Fruit fly (Drosophila melanogaster) whole organism, prepupa: ENCODE measurements around the gene Cdk12.

Experiments
- Blimp-1 ChIP-seq: fragments of 200-800 bp; sonication (Bioruptor generic); optimal IDR thresholded peaks from 3 replicates; lab custom pipeline; 2017; ENCODE audit warnings: missing biosample characterization, missing genetic modification characterization, mild to moderate bottlenecking, moderate library complexity, missing genetic modification reagents
- CG10631 ChIP-seq: fragments of 200-800 bp; sonication (Bioruptor generic); optimal IDR thresholded peaks from 2 replicates; lab custom pipeline; 2016; ENCODE audit warnings: missing biosample characterization, missing genetic modification characterization
- CG10669 ChIP-seq: fragments of 200-800 bp; sonication (Bioruptor generic); optimal IDR thresholded peaks from 3 replicates; lab custom pipeline; 2018; ENCODE audit warnings: missing biosample characterization, mild to moderate bottlenecking, missing genetic modification characterization, moderate library complexity
- CG11294 ChIP-seq: fragments of 200-800 bp; sonication (Bioruptor generic); IDR thresholded peaks from 2 replicates; pipeline ENCODE4 v1.3.6; 2022; ENCODE audit warnings: missing biosample characterization, missing genetic modification characterization
- CG11762 ChIP-seq: fragments of 200-800 bp; sonication (Bioruptor generic); optimal IDR thresholded peaks from 3 replicates; lab custom pipeline; 2016; ENCODE audit warnings: missing biosample characterization, missing genetic modification characterization; ENCODE audit not compliant: insufficient read depth
- CG11902 ChIP-seq: fragments of 200-800 bp; sonication (Bioruptor generic); optimal IDR thresholded peaks from 3 replicates; lab custom pipeline; 2016; ENCODE audit warnings: missing biosample characterization, missing genetic modification characterization
- CG15336 ChIP-seq: fragments of 200-800 bp; sonication (Bioruptor generic); IDR thresholded peaks from 2 replicates; pipeline ENCODE4 v1.3.6; 2022; ENCODE audit warnings: missing biosample characterization, missing genetic modification characterization
- CG1621 ChIP-seq: fragments of 200-800 bp; sonication (Bioruptor generic); optimal IDR thresholded peaks from 3 replicates; lab custom pipeline; 2018; ENCODE audit warnings: missing biosample characterization, mild to moderate bottlenecking, missing genetic modification characterization
- CG16779 ChIP-seq: fragments of 200-800 bp; sonication (Bioruptor generic); optimal IDR thresholded peaks from 3 replicates; lab custom pipeline; 2017; ENCODE audit warnings: missing biosample characterization, mild to moderate bottlenecking, missing genetic modification characterization
- CG3032 ChIP-seq: fragments of 200-800 bp; optimal IDR thresholded peaks from 2 replicates; lab custom pipeline; 2019; ENCODE audit warnings: missing biosample characterization, mild to moderate bottlenecking, missing genetic modification characterization, moderate library complexity
- CG31627 ChIP-seq: fragments of 200-800 bp; sonication (Bioruptor generic); optimal IDR thresholded peaks from 3 replicates; lab custom pipeline; 2016; ENCODE audit warnings: missing biosample characterization, missing genetic modification characterization
- CG32006 ChIP-seq: fragments of 200-800 bp; sonication (Bioruptor generic); optimal IDR thresholded peaks from 3 replicates; lab custom pipeline; 2017; ENCODE audit warnings: missing biosample characterization, mild to moderate bottlenecking, missing genetic modification characterization
- CG34406 ChIP-seq: fragments of 200-800 bp; sonication (Bioruptor generic); optimal IDR thresholded peaks from 3 replicates; lab custom pipeline; 2016; ENCODE audit warnings: missing biosample characterization, missing genetic modification characterization
- CG3919 ChIP-seq: fragments of 200-800 bp; sonication (Bioruptor generic); optimal IDR thresholded peaks from 3 replicates; lab custom pipeline; 2016; ENCODE audit warnings: missing biosample characterization, missing genetic modification characterization
- CG4318 ChIP-seq: fragments of 200-800 bp; sonication (Bioruptor generic); optimal IDR thresholded peaks from 3 replicates; lab custom pipeline; 2017; ENCODE audit warnings: missing biosample characterization, mild to moderate bottlenecking, missing genetic modification characterization
- CG6163 ChIP-seq: fragments of 200-800 bp; sonication (Bioruptor generic); IDR thresholded peaks from 3 replicates; pipeline ENCODE4 v1.3.6; 2022; ENCODE audit warnings: missing biosample characterization, missing genetic modification characterization
- CG6792 ChIP-seq: fragments of 200-800 bp; sonication (Bioruptor generic); optimal IDR thresholded peaks from 3 replicates; lab custom pipeline; 2016; ENCODE audit warnings: missing biosample characterization, missing genetic modification characterization
- CG6808 ChIP-seq: fragments of 200-800 bp; sonication (Bioruptor generic); optimal IDR thresholded peaks from 3 replicates; lab custom pipeline; 2017; ENCODE audit warnings: missing biosample characterization, missing genetic modification characterization, mild to moderate bottlenecking, moderate library complexity, missing genetic modification reagents
- CG7368 ChIP-seq: fragments of 200-800 bp; sonication (Bioruptor generic); optimal IDR thresholded peaks from 3 replicates; lab custom pipeline; 2016; ENCODE audit warnings: missing biosample characterization, missing genetic modification characterization
- CG8119 ChIP-seq: fragments of 200-800 bp; sonication (Bioruptor generic); IDR thresholded peaks from 3 replicates; pipeline ENCODE4 v1.3.6; 2022; ENCODE audit warnings: missing biosample characterization, missing genetic modification characterization
- CG8319 ChIP-seq: fragments of 200-800 bp; sonication (Bioruptor generic); optimal IDR thresholded peaks from 3 replicates; lab custom pipeline; 2016; ENCODE audit warnings: missing biosample characterization, missing genetic modification characterization
- CG8632 ChIP-seq: fragments of 200-800 bp; sonication (Bioruptor generic); optimal IDR thresholded peaks from 3 replicates; lab custom pipeline; 2016; ENCODE audit warnings: missing biosample characterization, missing genetic modification characterization
- CG9139 ChIP-seq: fragments of 200-800 bp; sonication (Bioruptor generic); optimal IDR thresholded peaks from 3 replicates; lab custom pipeline; 2017; ENCODE audit warnings: missing biosample characterization, mild to moderate bottlenecking, missing genetic modification characterization
- Eip75B ChIP-seq: fragments of 200-800 bp; sonication (Bioruptor generic); optimal IDR thresholded peaks from 3 replicates; lab custom pipeline; 2016; ENCODE audit warnings: missing biosample characterization, missing genetic modification characterization
- Eip78C ChIP-seq: fragments of 200-800 bp; sonication (Bioruptor generic); peaks from one replicate; lab custom pipeline; 2016; ENCODE audit warnings: missing biosample characterization, missing genetic modification characterization
- Ets96B ChIP-seq: fragments of 200-800 bp; optimal IDR thresholded peaks from 2 replicates; lab custom pipeline; 2019; ENCODE audit warnings: missing biosample characterization, mild to moderate bottlenecking, missing genetic modification characterization, moderate library complexity
- Hr39 ChIP-seq: fragments of 200-800 bp; sonication (Bioruptor generic); optimal IDR thresholded peaks from 2 replicates; lab custom pipeline; 2016; ENCODE audit warnings: missing biosample characterization, missing genetic modification characterization
- Hr4 ChIP-seq: fragments of 200-800 bp; sonication (Bioruptor generic); optimal IDR thresholded peaks from 3 replicates; lab custom pipeline; 2016; ENCODE audit warnings: missing biosample characterization, missing genetic modification characterization
- OdsH ChIP-seq: fragments of 200-800 bp; sonication (Bioruptor generic); optimal IDR thresholded peaks from 3 replicates; lab custom pipeline; 2016; ENCODE audit warnings: missing biosample characterization, missing genetic modification characterization
- Smox ChIP-seq: fragments of 200-800 bp; sonication (Bioruptor generic); optimal IDR thresholded peaks from 3 replicates; lab custom pipeline; 2016; ENCODE audit warnings: missing biosample characterization, missing genetic modification characterization
- Sox102F ChIP-seq: fragments of 200-800 bp; sonication (Bioruptor generic); optimal IDR thresholded peaks from 2 replicates; lab custom pipeline; 2016; ENCODE audit warnings: missing biosample characterization, mild to moderate bottlenecking, missing genetic modification characterization
- Sox15 ChIP-seq: fragments of 200-800 bp; sonication (Bioruptor generic); optimal IDR thresholded peaks from 3 replicates; lab custom pipeline; 2016; ENCODE audit warnings: missing biosample characterization, missing genetic modification characterization
- achi ChIP-seq: fragments of 200-800 bp; sonication (Bioruptor generic); optimal IDR thresholded peaks from 3 replicates; lab custom pipeline; 2016; ENCODE audit warnings: missing biosample characterization, missing genetic modification characterization
- acj6 ChIP-seq: fragments of 200-800 bp; sonication (Bioruptor generic); optimal IDR thresholded peaks from 3 replicates; lab custom pipeline; 2016; ENCODE audit warnings: missing biosample characterization, missing genetic modification characterization
- cyc ChIP-seq: fragments of 200-800 bp; sonication (Bioruptor generic); optimal IDR thresholded peaks from 3 replicates; lab custom pipeline; 2016; ENCODE audit warnings: missing biosample characterization, missing genetic modification characterization
- dac ChIP-seq: fragments of 200-800 bp; sonication (Bioruptor generic); optimal IDR thresholded peaks from 2 replicates; lab custom pipeline; 2017; ENCODE audit warnings: missing biosample characterization, mild to moderate bottlenecking, missing genetic modification characterization
- dsx ChIP-seq: fragments of 200-800 bp; optimal IDR thresholded peaks from 3 replicates; lab custom pipeline; 2019; ENCODE audit warnings: missing biosample characterization, mild to moderate bottlenecking, missing genetic modification characterization, moderate library complexity; ENCODE audit not compliant: poor library complexity, severe bottlenecking
- eg ChIP-seq: fragments of 200-800 bp; sonication (Bioruptor generic); IDR thresholded peaks from 3 replicates; pipeline ENCODE4 v1.3.6; 2022; ENCODE audit warnings: missing biosample characterization, missing genetic modification characterization
- esn ChIP-seq: fragments of 200-800 bp; sonication (Bioruptor generic); optimal IDR thresholded peaks from 2 replicates; lab custom pipeline; 2016; ENCODE audit warnings: missing biosample characterization, mild to moderate bottlenecking, missing genetic modification characterization, moderate library complexity
- fd59A ChIP-seq: fragments of 200-800 bp; sonication (Bioruptor generic); optimal IDR thresholded peaks from 2 replicates; lab custom pipeline; 2017; ENCODE audit warnings: missing biosample characterization, mild to moderate bottlenecking, missing genetic modification characterization, missing genetic modification reagents
- fd85E ChIP-seq: fragments of 200-800 bp; sonication (Bioruptor generic); optimal IDR thresholded peaks from 3 replicates; lab custom pipeline; 2016; ENCODE audit warnings: missing biosample characterization, missing genetic modification characterization
- fkh ChIP-seq: fragments of 200-800 bp; sonication (Bioruptor generic); optimal IDR thresholded peaks from 3 replicates; lab custom pipeline; 2017; ENCODE audit warnings: missing biosample characterization, mild to moderate bottlenecking, missing genetic modification characterization, moderate library complexity
- lz ChIP-seq: fragments of 200-800 bp; sonication (Bioruptor generic); optimal IDR thresholded peaks from 3 replicates; lab custom pipeline; 2016; ENCODE audit warnings: missing biosample characterization, missing genetic modification characterization
- salr ChIP-seq, 2 experiments: fragments of 200-800 bp; sonication (Bioruptor generic); optimal IDR thresholded peaks; 3 replicates each; lab custom pipeline; 2016 to 2018; ENCODE audit warnings: missing biosample characterization in 2 of 2, missing genetic modification characterization in 2 of 2, mild to moderate bottlenecking in 1 of 2
- ss ChIP-seq, 2 experiments: fragments of 200-800 bp; sonication (Bioruptor generic); optimal IDR thresholded peaks; 2 replicates in 1 of 2; 3 replicates in 1 of 2; lab custom pipeline; 2017 to 2018; ENCODE audit warnings: mild to moderate bottlenecking in 2 of 2, missing biosample characterization in 2 of 2, missing genetic modification characterization in 2 of 2, moderate library complexity in 1 of 2
- topi ChIP-seq: fragments of 200-800 bp; sonication (Bioruptor generic); optimal IDR thresholded peaks from 3 replicates; lab custom pipeline; 2016; ENCODE audit warnings: missing biosample characterization, missing genetic modification characterization
- vri ChIP-seq: fragments of 200-800 bp; sonication (Bioruptor generic); optimal IDR thresholded peaks from 3 replicates; lab custom pipeline; 2016; ENCODE audit warnings: missing biosample characterization, mild to moderate bottlenecking, missing genetic modification characterization

Gene Cdk12

DNA sequence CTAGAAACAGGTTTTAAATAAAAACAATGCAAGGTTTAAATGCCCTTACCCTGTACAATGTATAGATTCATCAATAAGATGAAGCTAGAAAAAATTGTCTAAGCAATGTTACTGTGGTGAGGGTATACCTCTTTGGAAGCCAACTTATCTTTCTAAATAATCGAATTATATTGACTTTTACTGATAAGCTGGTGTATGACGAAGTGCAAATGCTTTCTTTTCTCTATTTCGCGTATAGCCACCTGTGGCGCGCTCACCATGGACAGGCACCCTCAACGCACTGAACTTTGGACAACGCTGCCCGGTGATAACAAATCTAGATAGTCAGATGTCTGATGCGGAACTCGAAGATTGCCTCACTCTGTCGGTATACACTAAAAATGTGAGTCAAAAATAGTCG lies 14.2 kb upstream of the Cdk12 start:
- TF ChIP-seq salr (GFP tag; optimal IDR thresholded peaks at IDR 0.05; lab: Kevin White, UChicago) (no peak), cyc (GFP tag; lab: Kevin White, UChicago) (no peak), Hr39 (peak; percentile 8), vri (peak; percentile 49), CG15336 (GFP tag; lab: Robert Waterston, UW) (0 out of 2 replicates have a peak, but pooled peaks have one; percentile 12), CG9139 (no peak), topi (GFP tag; lab: Kevin White, UChicago) (no peak), CG3919 (no peak), CG8119 (GFP tag; lab: Robert Waterston, UW) (no peak), CG3032 (tag; lab: Kevin White, UChicago) (no peak), acj6 (GFP tag; lab: Kevin White, UChicago) (no peak), lz (GFP tag; lab: Kevin White, UChicago) (peak; percentile 2), Eip78C (GFP tag; lab: Kevin White, UChicago) (no peak), CG6808 (no peak)

- TF ChIP-seq fkh (GFP tag; lab: Kevin White, UChicago) (peak; percentile 65), Eip78C (GFP tag; lab: Kevin White, UChicago) (peak; percentile 71), CG1621 (tag; lab: Kevin White, UChicago) (peak; percentile 14), cyc (GFP tag; lab: Kevin White, UChicago) (peak; percentile 63), CG10631 (GFP tag; lab: Kevin White, UChicago) (peak; percentile 64), CG32006 (peak; percentile 55), lz (GFP tag; lab: Kevin White, UChicago) (peak; percentile 72), CG9139 (no peak), fd85E (GFP tag; lab: Kevin White, UChicago) (no peak), esn (GFP tag; lab: Kevin White, UChicago) (peak; percentile 79), CG6792 (GFP tag; lab: Kevin White, UChicago) (peak; percentile 55), dac (GFP tag; lab: Kevin White, UChicago) (no peak), vri (peak; percentile 34), CG10669 (GFP tag; lab: Kevin White, UChicago) (no peak), ss (GFP tag; optimal IDR thresholded peaks at IDR 0.05; lab: Kevin White, UChicago) (no peak), CG6163 (GFP tag; lab: Robert Waterston, UW) (peak; percentile 60; the same call in 1 of the 3 replicates), Sox15 (GFP tag; lab: Kevin White, UChicago) (peak; percentile 37), CG11294 (no peak), topi (GFP tag; lab: Kevin White, UChicago) (peak; percentile 73), Sox102F (GFP tag; lab: Kevin White, UChicago) (no peak), CG16779 (tag; lab: Kevin White, UChicago) (no peak), acj6 (GFP tag; lab: Kevin White, UChicago) (peak; percentile 67), Blimp-1 (no peak), CG4318 (GFP tag; lab: Kevin White, UChicago) (no peak), Eip75B (GFP tag; lab: Kevin White, UChicago) (peak; percentile 15), eg (GFP tag; lab: Robert Waterston, UW) (no peak; the same call in 1 of the 3 replicates), CG3919 (no peak), fd59A (GFP tag; lab: Kevin White, UChicago) (no peak), CG11762 (GFP tag; lab: Kevin White, UChicago) (no peak), dsx (peak; percentile 39), CG11902 (peak; percentile 37), CG7368 (GFP tag; lab: Kevin White, UChicago) (no peak), CG3032 (tag; lab: Kevin White, UChicago) (peak; percentile 67), CG31627 (peak; percentile 74), Smox (GFP tag; lab: Kevin White, UChicago) (peak; percentile 63), Ets96B (tag; lab: Kevin White, UChicago) (peak; percentile 51), CG8632 (GFP tag; lab: Kevin White, UChicago) (no peak), CG8119 (GFP tag; lab: Robert Waterston, UW) (0 out of 3 replicates have a peak, but pooled peaks have one; percentile 12), Hr4 (peak; percentile 76), CG15336 (GFP tag; lab: Robert Waterston, UW) (no peak), CG34406 (GFP tag; lab: Kevin White, UChicago) (peak; percentile 66), CG8319 (GFP tag; lab: Kevin White, UChicago) (no peak), achi (GFP tag; lab: Kevin White, UChicago) (peak; percentile 52), Hr39 (peak; percentile 66), CG6808 (no peak), OdsH (no peak)
Measured at dm6 chr3L:21507354-21507928, 8.7 kb upstream of the Cdk12 start, which contains the start of the genes Glg1 and M6. Gene Glg1, minus strand, starts transcription at chr3L:21507538. Gene M6, plus strand, starts transcription at chr3L:21507852.
